Worm (Caenorhabditis elegans): Measurements from ENCODE around the gene Y43F8B.3.
A peak's percentile ranks its signal among the peaks of the same experiment; 100 is the strongest.

Y43F8B.3 gene

ce11 chrV:19531034-19531433 is 28.1 kb downstream of the Y43F8B.3 start:
- TF ChIP-seq unc-62 (GFP tag; optimal IDR thresholded peaks at IDR 0.05): no peak
- peak; percentile 20 for TF ChIP-seq sma-9 (GFP tag; optimal IDR thresholded peaks at IDR 0.05)
- no peak for TF ChIP-seq sma-9 (tag; optimal IDR thresholded peaks at IDR 0.05)

DNA sequence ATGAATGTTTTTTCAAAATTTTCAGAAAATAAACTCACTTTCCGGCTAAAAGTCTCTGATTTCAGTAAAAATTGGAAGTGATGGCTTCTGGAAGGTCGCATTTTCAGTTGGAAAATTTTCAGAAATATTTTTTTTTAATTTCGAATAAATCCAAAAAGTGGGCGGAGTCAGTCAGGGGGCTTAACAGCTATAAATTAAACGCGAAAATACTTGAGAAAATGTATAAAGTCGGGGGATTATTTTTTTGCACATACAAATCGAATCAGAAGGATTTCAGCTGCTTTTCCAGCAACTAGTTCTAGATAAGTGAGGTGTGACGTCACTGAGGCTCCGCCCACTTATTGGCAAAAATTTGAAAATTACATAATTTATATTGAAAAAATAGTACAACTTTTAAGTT is 30.1 kb downstream of the Y43F8B.3 start, which contains the start of gene Y43F8B.2:
Y43F8B.2 (minus strand) TSS at position 101 of the 400 bp plus-strand sequence.
- TF ChIP-seq nhr-21 (tag; optimal IDR thresholded peaks at IDR 0.05) (no peak), ceh-82 (tag; optimal IDR thresholded peaks at IDR 0.05) (no peak), ztf-1 (GFP tag; conservative IDR thresholded peaks at IDR 0.05) (no peak), C34F6.9 (tag; optimal IDR thresholded peaks at IDR 0.05) (no peak), alr-1 (tag; optimal IDR thresholded peaks at IDR 0.05) (no peak), unc-39 (tag; optimal IDR thresholded peaks at IDR 0.05) (no peak), dmd-4 (tag; optimal IDR thresholded peaks at IDR 0.05) (no peak), F13H6.1 (tag; optimal IDR thresholded peaks at IDR 0.05) (no peak), skn-1 (tag; optimal IDR thresholded peaks at IDR 0.05) (no peak), ZK546.5 (tag; optimal IDR thresholded peaks at IDR 0.05) (no peak), nhr-129 (tag; optimal IDR thresholded peaks at IDR 0.05) (no peak), blmp-1 (tag; optimal IDR thresholded peaks at IDR 0.05; ENCODE audit: insufficient read depth) (no peak)

DNA sequence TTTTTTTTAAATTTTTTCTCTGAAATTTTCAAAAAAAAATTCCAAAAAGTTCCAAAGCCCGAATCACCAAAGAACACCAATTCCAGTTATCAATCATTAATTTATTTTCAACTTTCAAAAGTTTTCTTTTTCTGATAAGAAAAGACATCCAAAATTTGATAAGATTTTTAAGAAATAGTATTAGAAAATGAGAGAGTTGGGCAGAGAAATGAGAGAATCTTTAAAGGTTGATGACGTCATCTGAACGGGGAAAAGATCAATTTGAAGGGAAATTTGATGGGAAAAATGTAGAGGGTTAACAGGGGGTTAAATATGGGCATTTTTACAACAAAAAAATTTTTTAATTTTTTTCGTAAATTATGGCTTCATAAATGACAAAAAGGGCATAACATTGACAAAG is 30.6 kb downstream of the Y43F8B.3 start:
- TF ChIP-seq mbf-1 (tag; optimal IDR thresholded peaks at IDR 0.05) (no peak), ama-1 (optimal IDR thresholded peaks at IDR 0.05) (no peak), crh-2 (tag; optimal IDR thresholded peaks at IDR 0.05) (peak; percentile 69), Y55F3AM.14 (GFP tag; optimal IDR thresholded peaks at IDR 0.05) (no peak), mdl-1 (tag; optimal IDR thresholded peaks at IDR 0.05) (no peak), fos-1 (tag; optimal IDR thresholded peaks at IDR 0.05) (peak; percentile 75), nhr-12 (tag; optimal IDR thresholded peaks at IDR 0.05) (no peak), lsy-2 (tag; optimal IDR thresholded peaks at IDR 0.05) (no peak), unc-62 (GFP tag; optimal IDR thresholded peaks at IDR 0.05) (no peak), gmeb-1 (tag; optimal IDR thresholded peaks at IDR 0.05) (peak; percentile 53), mab-5 (tag; optimal IDR thresholded peaks at IDR 0.05) (no peak), ZK546.5 (tag; optimal IDR thresholded peaks at IDR 0.05) (no peak), alr-1 (tag; optimal IDR thresholded peaks at IDR 0.05) (no peak), nhr-23 (tag; optimal IDR thresholded peaks at IDR 0.05) (no peak), lin-13 (GFP tag; optimal IDR thresholded peaks at IDR 0.05) (no peak), elt-3 (tag; optimal IDR thresholded peaks at IDR 0.05) (no peak), blmp-1 (tag; optimal IDR thresholded peaks at IDR 0.05; ENCODE audit: insufficient read depth) (peak; percentile 38), aly-2 (tag; optimal IDR thresholded peaks at IDR 0.05) (no peak), sma-3 (GFP tag; optimal IDR thresholded peaks at IDR 0.05) (peak; percentile 40), R02D3.7 (tag; optimal IDR thresholded peaks at IDR 0.05) (no peak), lin-39 (tag; optimal IDR thresholded peaks at IDR 0.05) (no peak), nhr-6 (tag; optimal IDR thresholded peaks at IDR 0.05) (no peak)

DNA sequence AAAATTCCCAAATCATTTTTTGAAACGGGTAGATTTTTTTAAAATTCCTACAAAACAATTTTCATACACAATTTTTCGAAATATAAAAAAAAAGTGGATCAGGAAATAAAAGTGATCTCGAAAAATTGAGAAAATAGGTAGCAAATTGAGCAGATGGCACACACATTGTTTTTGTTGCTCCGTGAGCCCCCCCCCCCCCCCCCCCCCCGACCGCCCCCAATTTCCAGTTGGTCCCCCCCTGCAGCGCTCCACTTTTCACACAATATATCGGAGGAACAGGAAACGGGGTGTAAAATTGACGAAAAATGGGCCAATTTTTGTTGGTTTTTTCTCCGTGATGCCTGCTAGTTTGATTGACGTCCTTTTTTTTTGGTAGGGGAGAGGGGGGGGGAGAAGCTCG is 38.0 kb downstream of the Y43F8B.3 start:
- TF ChIP-seq sma-3 (GFP tag; optimal IDR thresholded peaks at IDR 0.05): no peak
- TF ChIP-seq ztf-4 (tag; optimal IDR thresholded peaks at IDR 0.05): no peak
- no peak for TF ChIP-seq R02D3.7 (tag; optimal IDR thresholded peaks at IDR 0.05)
- no peak for TF ChIP-seq unc-62 (GFP tag; optimal IDR thresholded peaks at IDR 0.05)
- no peak for TF ChIP-seq nhr-6 (tag; optimal IDR thresholded peaks at IDR 0.05)
- no peak for TF ChIP-seq blmp-1 (tag; optimal IDR thresholded peaks at IDR 0.05; ENCODE audit: insufficient read depth)
- no peak for TF ChIP-seq nhr-10 (tag; optimal IDR thresholded peaks at IDR 0.05)
- TF ChIP-seq nhr-25 (tag; optimal IDR thresholded peaks at IDR 0.05): no peak
- TF ChIP-seq unc-39 (tag; optimal IDR thresholded peaks at IDR 0.05): no peak
- TF ChIP-seq snpc-4 (tag; optimal IDR thresholded peaks at IDR 0.05): no peak
- TF ChIP-seq fos-1 (tag; optimal IDR thresholded peaks at IDR 0.05): no peak
- no peak for TF ChIP-seq ztf-11 (tag; optimal IDR thresholded peaks at IDR 0.05)
- TF ChIP-seq peb-1 (tag; optimal IDR thresholded peaks at IDR 0.05): no peak
- TF ChIP-seq mbf-1 (tag; optimal IDR thresholded peaks at IDR 0.05): no peak
- no peak for TF ChIP-seq unc-55 (GFP tag; optimal IDR thresholded peaks at IDR 0.05)
